Fruit fly (Drosophila melanogaster) whole organism, embryonic: ENCODE data around the gene CG7546.

Experiments
- CG10267 ChIP-seq: fragments of 200-800 bp; sonication (Bioruptor generic); optimal IDR thresholded peaks from 2 replicates; lab custom pipeline; 2018; ENCODE audit warnings: missing biosample characterization, mild to moderate bottlenecking, missing genetic modification characterization, moderate library complexity
- CG10654 ChIP-seq: fragments of 200-800 bp; sonication (Bioruptor generic); optimal IDR thresholded peaks from 2 replicates; lab custom pipeline; 2016; ENCODE audit warnings: missing biosample characterization, missing genetic modification characterization
- CG14860 ChIP-seq: fragments of 200-800 bp; sonication (Bioruptor generic); IDR thresholded peaks from 3 replicates; pipeline ENCODE4 v1.3.6; 2022; ENCODE audit warnings: missing biosample characterization, missing genetic modification characterization; ENCODE audit not compliant: partially characterized antibody
- CG3847 ChIP-seq: fragments of 200-800 bp; sonication (Bioruptor generic); IDR thresholded peaks from 2 replicates; pipeline ENCODE4 v1.3.6; 2022; ENCODE audit warnings: missing biosample characterization, missing genetic modification characterization
- CG8924 ChIP-seq: fragments of 200-800 bp; optimal IDR thresholded peaks from 3 replicates; lab custom pipeline; 2019; ENCODE audit warnings: missing biosample characterization, mild to moderate bottlenecking, missing genetic modification characterization, moderate library complexity
- Lpt ChIP-seq: fragments of >200 bp; optimal IDR thresholded peaks from 2 replicates; lab custom pipeline; 2018; ENCODE audit warnings: missing biosample characterization, missing genetic modification characterization
- Myb ChIP-seq: fragments of 200-800 bp; sonication (Bioruptor generic); optimal IDR thresholded peaks from 2 replicates; lab custom pipeline; 2016; ENCODE audit warnings: missing biosample characterization, missing genetic modification characterization
- NK7.1 ChIP-seq: fragments of 200-800 bp; sonication (Bioruptor generic); optimal IDR thresholded peaks from 3 replicates; lab custom pipeline; 2016; ENCODE audit warnings: missing biosample characterization, missing genetic modification characterization
- Side ChIP-seq: fragments of 200-800 bp; sonication (Bioruptor generic); optimal IDR thresholded peaks from 2 replicates; lab custom pipeline; 2016; ENCODE audit warnings: missing biosample characterization, missing genetic modification characterization
- amos ChIP-seq: fragments of 200-800 bp; sonication (Bioruptor generic); IDR thresholded peaks from 2 replicates; pipeline ENCODE4 v1.3.6; 2022; ENCODE audit warnings: missing biosample characterization, missing genetic modification characterization; ENCODE audit not compliant: partially characterized antibody
- knrl ChIP-seq: fragments of 200-800 bp; sonication (Bioruptor generic); IDR thresholded peaks from 3 replicates; pipeline ENCODE4 v1.3.6; 2022; ENCODE audit warnings: missing biosample characterization, missing genetic modification characterization; ENCODE audit not compliant: partially characterized antibody
- lbe ChIP-seq: fragments of 200-800 bp; sonication (Bioruptor generic); optimal IDR thresholded peaks from 2 replicates; lab custom pipeline; 2016; ENCODE audit warnings: missing biosample characterization, mild to moderate bottlenecking, missing genetic modification characterization
- tio ChIP-seq: fragments of 200-800 bp; sonication (Bioruptor generic); optimal IDR thresholded peaks from 2 replicates; lab custom pipeline; 2017; ENCODE audit warnings: missing biosample characterization, missing genetic modification characterization, inconsistent platforms

dm6 chr3L:7519219-7519618 is 8.4 kb downstream of the CG7546 start:
- TF ChIP-seq knrl (GFP tag; lab: Robert Waterston, UW) (no peak), lbe (no peak), Myb (no peak), CG14860 (no peak), NK7.1 (GFP tag; lab: Kevin White, UChicago) (no peak), tio (GFP tag; lab: Kevin White, UChicago) (no peak), Side (no peak), CG10654 (GFP tag; lab: Kevin White, UChicago) (no peak), CG3847 (no peak), amos (GFP tag; lab: Robert Waterston, UW) (no peak), CG10267 (no peak), CG8924 (no peak), Lpt (no peak)
